Fruit fly (Drosophila melanogaster): Measurements from ENCODE around the gene Nse1.
A peak's percentile ranks its signal among the peaks of the same experiment; 100 is the strongest.

Gene Nse1

DNA sequence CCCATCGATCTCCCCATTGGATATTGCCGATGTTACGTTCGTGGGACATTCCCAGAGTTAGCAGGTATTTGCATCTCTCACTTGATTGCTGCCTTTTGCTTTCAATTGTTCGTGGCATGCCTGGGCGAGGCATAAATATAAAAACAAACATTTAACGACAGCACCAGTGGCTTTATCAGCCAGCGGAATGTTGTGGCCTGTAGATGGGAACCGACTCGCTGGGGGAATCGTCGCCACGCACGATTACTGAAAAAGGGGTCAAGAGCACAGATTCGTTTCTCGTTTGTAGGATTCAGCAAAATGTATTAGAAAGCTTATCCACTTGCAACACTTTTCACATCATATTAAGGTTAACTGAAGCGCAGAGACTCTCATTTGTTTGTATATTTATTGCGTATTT, 6.0 kb downstream of the Nse1 start:
- TF ChIP-seq Dif (GFP tag; optimal IDR thresholded peaks at IDR 0.05; ENCODE audit: partially characterized antibody) (no peak), CG32264 (GFP tag; optimal IDR thresholded peaks at IDR 0.05) (no peak), dmrt93B (GFP tag; optimal IDR thresholded peaks at IDR 0.05) (no peak), CrebA (GFP tag; optimal IDR thresholded peaks at IDR 0.05; ENCODE audit: borderline replicate concordance) (no peak), tai (GFP tag; optimal IDR thresholded peaks at IDR 0.05) (no peak), Myc (optimal IDR thresholded peaks at IDR 0.05) (no peak), Mio (GFP tag; optimal IDR thresholded peaks at IDR 0.05) (no peak), Jra (GFP tag; optimal IDR thresholded peaks at IDR 0.05) (no peak), Hnf4 (GFP tag; optimal IDR thresholded peaks at IDR 0.05) (no peak), ey (GFP tag; optimal IDR thresholded peaks at IDR 0.05) (no peak), foxo (GFP tag; optimal IDR thresholded peaks at IDR 0.05) (no peak)

dm6 chr2L:6667719-6668325, 9.6 kb downstream of the Nse1 start, which contains the start of gene Galt:
Gene Galt, minus strand, starts transcription at chr2L:6668033.
- TF ChIP-seq CrebA (GFP tag; optimal IDR thresholded peaks at IDR 0.05; ENCODE audit: borderline replicate concordance) (no peak), sage (GFP tag; optimal IDR thresholded peaks at IDR 0.05) (no peak), brk (GFP tag; optimal IDR thresholded peaks at IDR 0.05) (no peak), Vsx2 (GFP tag; optimal IDR thresholded peaks at IDR 0.05; ENCODE audit: partially characterized antibody) (no peak), sv (GFP tag; optimal IDR thresholded peaks at IDR 0.05) (no peak), lola (GFP tag; optimal IDR thresholded peaks at IDR 0.05) (no peak), Dfd (GFP tag; optimal IDR thresholded peaks at IDR 0.05) (no peak), Hr78 (GFP tag; optimal IDR thresholded peaks at IDR 0.05) (no peak), jim (GFP tag; optimal IDR thresholded peaks at IDR 0.05) (no peak), OdsH (GFP tag; optimal IDR thresholded peaks at IDR 0.05) (peak; percentile 52), CG32264 (GFP tag; optimal IDR thresholded peaks at IDR 0.05) (no peak), h (GFP tag; optimal IDR thresholded peaks at IDR 0.05) (peak; percentile 64), dsf (GFP tag; optimal IDR thresholded peaks at IDR 0.05; ENCODE audit: borderline replicate concordance) (no peak), ey (GFP tag; optimal IDR thresholded peaks at IDR 0.05) (peak; percentile 29), CG9705 (GFP tag; optimal IDR thresholded peaks at IDR 0.05) (peak; percentile 4), pan (optimal IDR thresholded peaks at IDR 0.05) (no peak), HLH106 (tag; optimal IDR thresholded peaks at IDR 0.05) (peak; percentile 51), foxo (GFP tag; optimal IDR thresholded peaks at IDR 0.05) (peak in 1 of 2 experiments; percentile 56), dl (GFP tag; optimal IDR thresholded peaks at IDR 0.05; ENCODE audit: insufficient read depth in 1 of 2, partially characterized antibody in 2 of 2) (no peak), usp (GFP tag; optimal IDR thresholded peaks at IDR 0.05) (no peak), Sp1 (GFP tag; optimal IDR thresholded peaks at IDR 0.05) (peak; percentile 27), psq (GFP tag; optimal IDR thresholded peaks at IDR 0.05) (peak; percentile 36), Abd-B (GFP tag; optimal IDR thresholded peaks at IDR 0.05) (no peak), Hr83 (GFP tag; optimal IDR thresholded peaks at IDR 0.05; ENCODE audit: poor library complexity, severe bottlenecking) (peak; percentile 55), dmrt93B (GFP tag; optimal IDR thresholded peaks at IDR 0.05) (no peak), Jra (GFP tag; optimal IDR thresholded peaks at IDR 0.05) (no peak), Dif (GFP tag; optimal IDR thresholded peaks at IDR 0.05; ENCODE audit: partially characterized antibody) (peak; percentile 70), woc (GFP tag; optimal IDR thresholded peaks at IDR 0.05) (no peak), N (GFP tag; optimal IDR thresholded peaks at IDR 0.05) (no peak), GATAd (GFP tag; optimal IDR thresholded peaks at IDR 0.05) (no peak), br (GFP tag; optimal IDR thresholded peaks at IDR 0.05) (peak; percentile 18), Hnf4 (GFP tag; optimal IDR thresholded peaks at IDR 0.05) (no peak), fru (GFP tag; optimal IDR thresholded peaks at IDR 0.05) (peak; percentile 58), tai (GFP tag; optimal IDR thresholded peaks at IDR 0.05) (no peak), rgr (GFP tag; optimal IDR thresholded peaks at IDR 0.05) (peak; percentile 35), Rel (GFP tag; optimal IDR thresholded peaks at IDR 0.05) (no peak), Rel (tag; optimal IDR thresholded peaks at IDR 0.05) (peak; percentile 29), Myc (optimal IDR thresholded peaks at IDR 0.05) (peak; percentile 53), Mio (GFP tag; optimal IDR thresholded peaks at IDR 0.05) (no peak)

Measured in whole organism, wandering third instar larva.